Fruit fly (Drosophila melanogaster) whole organism, embryonic: ENCODE measurements around the gene CG16779.

Experiments
- Atf-2 ChIP-seq: fragments of 200-800 bp; sonication (Bioruptor generic); optimal IDR thresholded peaks from 2 replicates; lab custom pipeline; 2016; ENCODE audit warnings: missing biosample characterization, missing genetic modification characterization
- CG11560 ChIP-seq: fragments of 200-800 bp; sonication (Bioruptor generic); IDR thresholded peaks from 3 replicates; pipeline ENCODE4 v1.3.6; 2022; ENCODE audit warnings: missing biosample characterization, missing genetic modification characterization
- CG14014 ChIP-seq: fragments of 200-800 bp; sonication (Bioruptor generic); IDR thresholded peaks from 2 replicates; pipeline ENCODE4 v1.3.6; 2022; ENCODE audit warnings: missing biosample characterization, missing genetic modification characterization
- CG14710 ChIP-seq: fragments of 200-800 bp; sonication (Bioruptor generic); optimal IDR thresholded peaks from 3 replicates; lab custom pipeline; 2019; ENCODE audit warnings: missing biosample characterization, mild to moderate bottlenecking, missing genetic modification characterization, moderate library complexity
- CG15479 ChIP-seq: fragments of 200-800 bp; sonication (Bioruptor generic); optimal IDR thresholded peaks from 3 replicates; lab custom pipeline; 2019; ENCODE audit warnings: missing biosample characterization, mild to moderate bottlenecking, missing genetic modification characterization, moderate library complexity
- CG15601 ChIP-seq: fragments of 200-800 bp; sonication (Bioruptor generic); optimal IDR thresholded peaks from 3 replicates; lab custom pipeline; 2019; ENCODE audit warnings: missing biosample characterization, mild to moderate bottlenecking, missing genetic modification characterization, moderate library complexity
- CG16779 ChIP-seq: fragments of 200-800 bp; sonication (Bioruptor generic); IDR thresholded peaks from 2 replicates; pipeline ENCODE4 v1.3.6; 2022; ENCODE audit warnings: missing biosample characterization, missing genetic modification characterization
- CG17359 ChIP-seq: fragments of 200-800 bp; sonication (Bioruptor generic); optimal IDR thresholded peaks from 3 replicates; lab custom pipeline; 2018; ENCODE audit warnings: missing biosample characterization, mild to moderate bottlenecking, missing genetic modification characterization, moderate library complexity
- CG18011 ChIP-seq: fragments of 200-800 bp; sonication (Bioruptor generic); optimal IDR thresholded peaks from 2 replicates; lab custom pipeline; 2017; ENCODE audit warnings: missing biosample characterization, missing genetic modification characterization, mild to moderate bottlenecking, moderate library complexity, missing genotype
- CG18262 ChIP-seq: fragments of 200-800 bp; optimal IDR thresholded peaks from 3 replicates; lab custom pipeline; 2019; ENCODE audit warnings: missing biosample characterization, mild to moderate bottlenecking, missing genetic modification characterization, moderate library complexity
- CG18764 ChIP-seq: fragments of 200-800 bp; sonication (Bioruptor generic); optimal IDR thresholded peaks from 3 replicates; lab custom pipeline; 2016; ENCODE audit warnings: missing biosample characterization, missing genetic modification characterization
- CG2116 ChIP-seq: fragments of 200-800 bp; sonication (Bioruptor generic); optimal IDR thresholded peaks from 3 replicates; lab custom pipeline; 2018; ENCODE audit warnings: missing biosample characterization, mild to moderate bottlenecking, missing genetic modification characterization
- CG30020 ChIP-seq: fragments of 200-800 bp; optimal IDR thresholded peaks from 2 replicates; lab custom pipeline; 2019; ENCODE audit warnings: missing biosample characterization, mild to moderate bottlenecking, missing genetic modification characterization, moderate library complexity
- CG30431 ChIP-seq: fragments of 200-800 bp; sonication (Bioruptor generic); optimal IDR thresholded peaks from 2 replicates; lab custom pipeline; 2017; ENCODE audit warnings: missing biosample characterization, missing genetic modification characterization
- CG33213 ChIP-seq: fragments of 200-800 bp; sonication (Bioruptor generic); optimal IDR thresholded peaks from 3 replicates; lab custom pipeline; 2016; ENCODE audit warnings: missing biosample characterization, missing genetic modification characterization
- CG34376 ChIP-seq: fragments of 200-800 bp; sonication (Bioruptor generic); optimal IDR thresholded peaks from 2 replicates; lab custom pipeline; 2018; ENCODE audit warnings: missing biosample characterization, mild to moderate bottlenecking, missing genetic modification characterization
- CG4404 ChIP-seq: fragments of 200-800 bp; sonication (Bioruptor generic); IDR thresholded peaks from 2 replicates; pipeline ENCODE4 v1.3.6; 2022; ENCODE audit warnings: missing biosample characterization, missing genetic modification characterization
- CG4617 ChIP-seq: fragments of 200-800 bp; sonication (Bioruptor generic); optimal IDR thresholded peaks from 3 replicates; lab custom pipeline; 2016; ENCODE audit warnings: missing biosample characterization, missing genetic modification characterization, borderline replicate concordance
- CG6254 ChIP-seq: fragments of 200-800 bp; sonication (Bioruptor generic); optimal IDR thresholded peaks from 3 replicates; lab custom pipeline; 2017; ENCODE audit warnings: mild to moderate bottlenecking, missing biosample characterization, missing genetic modification reagents, missing genetic modification characterization
- CG8924 ChIP-seq: fragments of 200-800 bp; optimal IDR thresholded peaks from 3 replicates; lab custom pipeline; 2019; ENCODE audit warnings: missing biosample characterization, mild to moderate bottlenecking, missing genetic modification characterization, moderate library complexity
- CkIIα-i1 ChIP-seq: fragments of 200-800 bp; sonication (Bioruptor generic); IDR thresholded peaks from 2 replicates; pipeline ENCODE4 v1.3.6; 2022; ENCODE audit warnings: missing biosample characterization, missing genetic modification characterization
- Deaf1 ChIP-seq: fragments of 200-800 bp; optimal IDR thresholded peaks from 3 replicates; lab custom pipeline; 2019; ENCODE audit warnings: missing biosample characterization, mild to moderate bottlenecking, missing genetic modification characterization, moderate library complexity
- Dek ChIP-seq: fragments of 200-800 bp; sonication (Bioruptor generic); optimal IDR thresholded peaks from 3 replicates; lab custom pipeline; 2019; ENCODE audit warnings: missing biosample characterization, mild to moderate bottlenecking, missing genetic modification characterization, moderate library complexity
- Dfd ChIP-seq, 2 experiments: fragments of >200 bp; optimal IDR thresholded peaks; 2 replicates each; lab custom pipeline; 2017; ENCODE audit warnings: missing biosample characterization in 2 of 2, missing genetic modification characterization in 2 of 2
- Doc3 ChIP-seq: fragments of 200-800 bp; sonication (Bioruptor generic); IDR thresholded peaks from 3 replicates; pipeline ENCODE4 v1.3.6; 2022; ENCODE audit warnings: missing biosample characterization, missing genetic modification characterization; ENCODE audit not compliant: partially characterized antibody
- Drgx ChIP-seq: fragments of 200-800 bp; sonication (Bioruptor generic); IDR thresholded peaks from 2 replicates; pipeline ENCODE4 v1.3.6; 2022; ENCODE audit warnings: missing biosample characterization, missing genetic modification characterization
- Jarid2 ChIP-seq: fragments of 200-800 bp; sonication (Bioruptor generic); optimal IDR thresholded peaks from 3 replicates; lab custom pipeline; 2017; ENCODE audit warnings: mild to moderate bottlenecking, missing biosample characterization, missing genetic modification reagents, missing genetic modification characterization
- Oaz ChIP-seq: fragments of 200-800 bp; sonication (Bioruptor generic); IDR thresholded peaks from 2 replicates; pipeline ENCODE4 v1.3.6; 2022; ENCODE audit warnings: missing biosample characterization, missing genetic modification characterization
- Sox102F ChIP-seq: fragments of 200-800 bp; sonication (Bioruptor generic); optimal IDR thresholded peaks from 2 replicates; lab custom pipeline; 2018; ENCODE audit warnings: missing biosample characterization, mild to moderate bottlenecking, missing genetic modification characterization, moderate library complexity
- Stat92E ChIP-seq, 3 experiments: fragments of >200 bp in 2 of 3; fragments of 200-800 bp in 1 of 3; sonication (Bioruptor generic) in 1 of 3; optimal IDR thresholded peaks; 2 replicates each; lab custom pipeline; 2017 to 2019; ENCODE audit warnings: missing biosample characterization in 3 of 3, missing genetic modification characterization in 3 of 3, mild to moderate bottlenecking in 1 of 3, moderate library complexity in 1 of 3
- ab ChIP-seq: fragments of 200-800 bp; sonication (Bioruptor generic); optimal IDR thresholded peaks from 2 replicates; lab custom pipeline; 2016; ENCODE audit warnings: missing biosample characterization, missing genetic modification characterization
- bcd ChIP-seq: fragments of 200-800 bp; sonication (Bioruptor generic); optimal IDR thresholded peaks from 2 replicates; lab custom pipeline; 2017; ENCODE audit warnings: missing biosample characterization, mild to moderate bottlenecking, missing genetic modification characterization
- cg ChIP-seq: fragments of 200-800 bp; sonication (Bioruptor generic); optimal IDR thresholded peaks from 3 replicates; lab custom pipeline; 2019; ENCODE audit warnings: missing biosample characterization, mild to moderate bottlenecking, missing genetic modification characterization, moderate library complexity
- crp ChIP-seq, 2 experiments: fragments of 200-800 bp; sonication (Bioruptor generic); optimal IDR thresholded peaks; 2 replicates in 1 of 2; 3 replicates in 1 of 2; lab custom pipeline; 2017; ENCODE audit warnings: missing biosample characterization in 2 of 2, missing genetic modification characterization in 2 of 2, mild to moderate bottlenecking in 1 of 2, moderate library complexity in 1 of 2
- dmrt11E ChIP-seq: fragments of 200-800 bp; sonication (Bioruptor generic); optimal IDR thresholded peaks from 3 replicates; lab custom pipeline; 2018; ENCODE audit warnings: missing biosample characterization, mild to moderate bottlenecking, missing genetic modification characterization, moderate library complexity
- gem ChIP-seq: fragments of 200-800 bp; sonication (Bioruptor generic); optimal IDR thresholded peaks from 2 replicates; lab custom pipeline; 2019; ENCODE audit warnings: missing biosample characterization, mild to moderate bottlenecking, missing genetic modification characterization, moderate library complexity
- hb ChIP-seq: fragments of 200-800 bp; sonication (Bioruptor generic); IDR thresholded peaks from 3 replicates; pipeline ENCODE4 v1.3.6; 2022; ENCODE audit warnings: missing biosample characterization, missing genetic modification characterization; ENCODE audit not compliant: partially characterized antibody
- mam ChIP-seq: fragments of 200-800 bp; sonication (Bioruptor generic); optimal IDR thresholded peaks from 3 replicates; lab custom pipeline; 2016; ENCODE audit warnings: missing biosample characterization, missing genetic modification characterization
- onecut ChIP-seq: fragments of 200-800 bp; sonication (Bioruptor generic); IDR thresholded peaks from 2 replicates; pipeline ENCODE4 v1.3.6; 2022; ENCODE audit warnings: missing biosample characterization, missing genetic modification characterization
- pho ChIP-seq: fragments of 200-800 bp; sonication (Bioruptor generic); optimal IDR thresholded peaks from 2 replicates; lab custom pipeline; 2016; ENCODE audit warnings: missing biosample characterization, missing genetic modification characterization
- pzg ChIP-seq: fragments of 200-800 bp; sonication (Bioruptor generic); optimal IDR thresholded peaks from 3 replicates; lab custom pipeline; 2018; ENCODE audit warnings: missing biosample characterization, mild to moderate bottlenecking, missing genetic modification characterization, moderate library complexity
- ro ChIP-seq: fragments of 200-800 bp; sonication (Bioruptor generic); IDR thresholded peaks from 2 replicates; pipeline ENCODE4 v1.3.6; 2022; ENCODE audit warnings: missing biosample characterization, missing genetic modification characterization
- sc ChIP-seq, 3 experiments: fragments of >200 bp in 2 of 3; fragments of 200-800 bp in 1 of 3; sonication (Bioruptor generic) in 1 of 3; optimal IDR thresholded peaks; 2 replicates in 2 of 3; 3 replicates in 1 of 3; lab custom pipeline; 2017; ENCODE audit warnings: mild to moderate bottlenecking in 1 of 3, missing biosample characterization in 1 of 3, missing genetic modification characterization in 1 of 3, missing genetic modification reagents in 1 of 3
- sens ChIP-seq: fragments of 200-800 bp; sonication (Bioruptor generic); peaks from one replicate; lab custom pipeline; 2016; ENCODE audit warnings: missing biosample characterization, missing genetic modification characterization
- shn ChIP-seq: fragments of 200-800 bp; sonication (Bioruptor generic); optimal IDR thresholded peaks from 3 replicates; lab custom pipeline; 2016; ENCODE audit warnings: missing biosample characterization, missing genetic modification characterization
- slp2 ChIP-seq: fragments of 200-800 bp; sonication (Bioruptor generic); optimal IDR thresholded peaks from 2 replicates; lab custom pipeline; 2016; ENCODE audit warnings: missing biosample characterization, missing genetic modification characterization
- tna ChIP-seq: fragments of 200-800 bp; sonication (Bioruptor generic); IDR thresholded peaks from 2 replicates; pipeline ENCODE4 v1.3.6; 2022; ENCODE audit warnings: missing biosample characterization, missing genetic modification characterization; ENCODE audit not compliant: partially characterized antibody
- trem ChIP-seq: fragments of 200-800 bp; optimal IDR thresholded peaks from 3 replicates; lab custom pipeline; 2019; ENCODE audit warnings: missing biosample characterization, mild to moderate bottlenecking, missing genetic modification characterization, moderate library complexity
- ttk ChIP-seq: fragments of 200-800 bp; sonication (Bioruptor generic); IDR thresholded peaks from 2 replicates; pipeline ENCODE4 v2.1.2; 2022; ENCODE audit warnings: missing biosample characterization, missing genetic modification characterization
- twi ChIP-seq: fragments of 200-800 bp; optimal IDR thresholded peaks from 2 replicates; lab custom pipeline; 2019; ENCODE audit warnings: missing biosample characterization, mild to moderate bottlenecking, missing genetic modification characterization, moderate library complexity
- wdn ChIP-seq: fragments of 200-800 bp; sonication (Bioruptor generic); IDR thresholded peaks from 2 replicates; pipeline ENCODE4 v1.3.6; 2022; ENCODE audit warnings: missing biosample characterization, missing genetic modification characterization

The CG16779 gene

dm6 chr3R:9419300-9419652, 74.2 kb downstream of the CG16779 start (continued):
- TF ChIP-seq slp2 (no peak), ab (GFP tag; lab: Kevin White, UChicago) (no peak), shn (GFP tag; lab: Kevin White, UChicago) (no peak), Sox102F (no peak), cg (GFP tag; lab: Kevin White, UChicago) (peak; percentile 94), Jarid2 (GFP tag; lab: Kevin White, UChicago) (peak; percentile 72), ro (GFP tag; lab: Robert Waterston, UW) (no peak), CG4617 (GFP tag; lab: Kevin White, UChicago) (no peak), CG15601 (tag; lab: Kevin White, UChicago) (no peak), CG33213 (no peak), hb (GFP tag; lab: Robert Waterston, UW) (no peak), CG15479 (GFP tag; lab: Kevin White, UChicago) (no peak), Dek (tag; lab: Kevin White, UChicago) (no peak), CG16779 (GFP tag; lab: Robert Waterston, UW) (no peak), CG4404 (GFP tag; lab: Robert Waterston, UW) (no peak), Dfd (GFP tag; optimal IDR thresholded peaks at IDR 0.05; lab: Kevin White, UChicago) (no peak), dmrt11E (no peak), gem (tag; lab: Kevin White, UChicago) (no peak), Deaf1 (tag; lab: Kevin White, UChicago) (peak; percentile 85), bcd (GFP tag; lab: Kevin White, UChicago) (no peak), crp (GFP tag; optimal IDR thresholded peaks at IDR 0.05; lab: Kevin White, UChicago) (no peak), sc (optimal IDR thresholded peaks at IDR 0.05; lab: Kevin White, UChicago) (no peak), sc (GFP tag; optimal IDR thresholded peaks at IDR 0.05; lab: Kevin White, UChicago) (no peak), CG30020 (no peak), pho (GFP tag; lab: Kevin White, UChicago) (no peak), CG8924 (tag; lab: Kevin White, UChicago) (peak; percentile 11), CkIIα-i1 (GFP tag; lab: Robert Waterston, UW) (no peak), Drgx (no peak), trem (tag; lab: Kevin White, UChicago) (no peak), onecut (peak; percentile 83), twi (tag; lab: Kevin White, UChicago) (no peak), wdn (GFP tag; lab: Robert Waterston, UW) (no peak), CG11560 (tag; lab: Robert Waterston, UW) (no peak), CG18764 (GFP tag; lab: Kevin White, UChicago) (no peak), CG34376 (GFP tag; lab: Kevin White, UChicago) (peak; percentile 72), CG14710 (tag; lab: Kevin White, UChicago) (no peak), ttk (GFP tag; lab: Robert Waterston, UW) (no peak), CG2116 (GFP tag; lab: Kevin White, UChicago) (no peak), Doc3 (no peak), Oaz (GFP tag; lab: Robert Waterston, UW) (no peak), pzg (GFP tag; lab: Kevin White, UChicago) (no peak), CG14014 (GFP tag; lab: Robert Waterston, UW) (no peak), sens (GFP tag; lab: Kevin White, UChicago) (peak; percentile 89), mam (GFP tag; lab: Kevin White, UChicago) (no peak), CG6254 (no peak), CG18011 (GFP tag; lab: Kevin White, UChicago) (no peak), Stat92E (GFP tag; optimal IDR thresholded peaks at IDR 0.05; lab: Kevin White, UChicago) (no peak), Atf-2 (GFP tag; lab: Kevin White, UChicago) (no peak), CG18262 (tag; lab: Kevin White, UChicago) (no peak), CG30431 (GFP tag; lab: Kevin White, UChicago) (no peak), tna (GFP tag; lab: Robert Waterston, UW) (no peak), CG17359 (no peak)
